Worm (Caenorhabditis elegans): ENCODE results near the gene C12D12.3.

- no peak for TF ChIP-seq snpc-3.4 (tag; optimal IDR thresholded peaks at IDR 0.05)
- no peak for TF ChIP-seq him-1 (tag; optimal IDR thresholded peaks at IDR 0.05)
- TF ChIP-seq hlh-12 (tag; optimal IDR thresholded peaks at IDR 0.05), result no peak
- no peak for TF ChIP-seq xnd-1 (tag; optimal IDR thresholded peaks at IDR 0.05)
- TF ChIP-seq dpl-1 (GFP tag; optimal IDR thresholded peaks at IDR 0.05), result no peak
- no peak for TF ChIP-seq tbp1 (GFP tag; optimal IDR thresholded peaks at IDR 0.05)
- TF ChIP-seq unc-62 (GFP tag; optimal IDR thresholded peaks at IDR 0.05), result no peak
- TF ChIP-seq ama-1 (optimal IDR thresholded peaks at IDR 0.05), result no peak
- TF ChIP-seq ama-1 (GFP tag; optimal IDR thresholded peaks at IDR 0.05), result no peak
- no peak for TF ChIP-seq nfyb-1 (GFP tag; IDR thresholded peaks at IDR 0.05)
- TF ChIP-seq ceh-91 (GFP tag; IDR thresholded peaks at IDR 0.05), result no peak
Measured at ce11 chrX:3439823-3440222, 49.3 kb upstream of the C12D12.3 start.

Data from whole organism, young adult.